Fruit fly (Drosophila melanogaster) whole organism, embryonic: ENCODE measurements around the gene CG18858.

Source experiments
- Ada2b ChIP-seq: fragments of 200-800 bp; sonication (Bioruptor generic); IDR thresholded peaks from 2 replicates; pipeline ENCODE4 v1.3.6; 2022; ENCODE audit warnings: missing biosample characterization, missing genetic modification characterization
- CG10431 ChIP-seq: fragments of 200-800 bp; sonication (Bioruptor generic); optimal IDR thresholded peaks from 3 replicates; lab custom pipeline; 2018; ENCODE audit warnings: missing biosample characterization, mild to moderate bottlenecking, missing genetic modification characterization
- CG10543 ChIP-seq: fragments of 200-800 bp; sonication (Bioruptor generic); optimal IDR thresholded peaks from 3 replicates; lab custom pipeline; 2017; ENCODE audit warnings: missing biosample characterization, mild to moderate bottlenecking, missing genetic modification characterization, moderate library complexity
- CG10654 ChIP-seq: fragments of 200-800 bp; sonication (Bioruptor generic); optimal IDR thresholded peaks from 2 replicates; lab custom pipeline; 2016; ENCODE audit warnings: missing biosample characterization, missing genetic modification characterization
- CG11085 ChIP-seq: fragments of 200-800 bp; sonication (Bioruptor generic); IDR thresholded peaks from 2 replicates; pipeline ENCODE4 v1.3.6; 2022; ENCODE audit warnings: missing biosample characterization, missing genetic modification characterization
- CG11695 ChIP-seq: fragments of 200-800 bp; sonication (Bioruptor generic); IDR thresholded peaks from 3 replicates; pipeline ENCODE4 v1.3.6; 2022; ENCODE audit warnings: missing biosample characterization, missing genetic modification characterization
- CG11723 ChIP-seq: fragments of 200-800 bp; sonication (Bioruptor generic); optimal IDR thresholded peaks from 2 replicates; lab custom pipeline; 2017; ENCODE audit warnings: missing biosample characterization, mild to moderate bottlenecking, missing genetic modification characterization
- CG12155 ChIP-seq: fragments of 200-800 bp; sonication (Bioruptor generic); optimal IDR thresholded peaks from 3 replicates; lab custom pipeline; 2016; ENCODE audit warnings: missing biosample characterization, missing genetic modification characterization
- CG14965 ChIP-seq: fragments of 200-800 bp; sonication (Bioruptor generic); optimal IDR thresholded peaks from 2 replicates; lab custom pipeline; 2016; ENCODE audit warnings: missing biosample characterization, missing genetic modification characterization, borderline replicate concordance
- CG15269 ChIP-seq: fragments of 200-800 bp; sonication (Bioruptor generic); optimal IDR thresholded peaks from 2 replicates; lab custom pipeline; 2018; ENCODE audit warnings: missing biosample characterization, mild to moderate bottlenecking, missing genetic modification characterization, moderate library complexity
- CG16813 ChIP-seq: fragments of 200-800 bp; sonication (Bioruptor generic); IDR thresholded peaks from 3 replicates; pipeline ENCODE4 v1.3.6; 2022; ENCODE audit warnings: missing biosample characterization, missing genetic modification characterization; ENCODE audit not compliant: partially characterized antibody
- CG1832 ChIP-seq: fragments of 200-800 bp; sonication (Bioruptor generic); optimal IDR thresholded peaks from 2 replicates; lab custom pipeline; 2017; ENCODE audit warnings: missing biosample characterization, mild to moderate bottlenecking, missing genetic modification characterization, inconsistent platforms
- CG18619 ChIP-seq: fragments of 200-800 bp; sonication (Bioruptor generic); optimal IDR thresholded peaks from 3 replicates; lab custom pipeline; 2017; ENCODE audit warnings: missing biosample characterization, mild to moderate bottlenecking, missing genetic modification characterization
- CG18764 ChIP-seq: fragments of 200-800 bp; sonication (Bioruptor generic); optimal IDR thresholded peaks from 3 replicates; lab custom pipeline; 2016; ENCODE audit warnings: missing biosample characterization, missing genetic modification characterization
- CG31365 ChIP-seq: fragments of 200-800 bp; sonication (Bioruptor generic); optimal IDR thresholded peaks from 2 replicates; lab custom pipeline; 2018; ENCODE audit warnings: missing biosample characterization, mild to moderate bottlenecking, missing genetic modification characterization
- CG33557 ChIP-seq: fragments of 200-800 bp; sonication (Bioruptor generic); optimal IDR thresholded peaks from 2 replicates; lab custom pipeline; 2019; ENCODE audit warnings: missing biosample characterization, mild to moderate bottlenecking, missing genetic modification characterization, moderate library complexity
- CG4854 ChIP-seq: fragments of 200-800 bp; sonication (Bioruptor generic); optimal IDR thresholded peaks from 2 replicates; lab custom pipeline; 2016; ENCODE audit warnings: missing biosample characterization, missing genetic modification characterization, inconsistent platforms
- CG7745 ChIP-seq: fragments of 200-800 bp; sonication (Bioruptor generic); optimal IDR thresholded peaks from 2 replicates; lab custom pipeline; 2018; ENCODE audit warnings: missing biosample characterization, mild to moderate bottlenecking, missing genetic modification characterization, moderate library complexity
- CG8359 ChIP-seq: fragments of 200-800 bp; sonication (Bioruptor generic); optimal IDR thresholded peaks from 2 replicates; lab custom pipeline; 2017; ENCODE audit warnings: missing biosample characterization, mild to moderate bottlenecking, missing genetic modification characterization, borderline replicate concordance
- Camta ChIP-seq: fragments of 200-800 bp; sonication (Bioruptor generic); optimal IDR thresholded peaks from 2 replicates; lab custom pipeline; 2016; ENCODE audit warnings: missing biosample characterization, missing genetic modification characterization
- D19B ChIP-seq: fragments of 200-800 bp; sonication (Bioruptor generic); optimal IDR thresholded peaks from 2 replicates; lab custom pipeline; 2017; ENCODE audit warnings: missing biosample characterization, mild to moderate bottlenecking, missing genetic modification characterization
- Dad ChIP-seq: fragments of 200-800 bp; sonication (Bioruptor generic); optimal IDR thresholded peaks from 3 replicates; lab custom pipeline; 2016; ENCODE audit warnings: missing biosample characterization, missing genetic modification characterization
- ERR ChIP-seq: fragments of 200-800 bp; sonication (Bioruptor generic); optimal IDR thresholded peaks from 2 replicates; lab custom pipeline; 2016; ENCODE audit warnings: missing biosample characterization, missing genetic modification characterization
- Hmx ChIP-seq: fragments of 200-800 bp; sonication (Bioruptor generic); optimal IDR thresholded peaks from 2 replicates; lab custom pipeline; 2016; ENCODE audit warnings: missing biosample characterization, missing genetic modification characterization
- Myb ChIP-seq: fragments of 200-800 bp; sonication (Bioruptor generic); optimal IDR thresholded peaks from 2 replicates; lab custom pipeline; 2016; ENCODE audit warnings: missing biosample characterization, missing genetic modification characterization
- Spps ChIP-seq: fragments of 200-800 bp; sonication (Bioruptor generic); optimal IDR thresholded peaks from 2 replicates; lab custom pipeline; 2018; ENCODE audit warnings: missing biosample characterization, mild to moderate bottlenecking, missing genetic modification characterization
- YL-1 ChIP-seq: fragments of 200-800 bp; sonication (Bioruptor generic); optimal IDR thresholded peaks from 3 replicates; lab custom pipeline; 2017; ENCODE audit warnings: missing biosample characterization, mild to moderate bottlenecking, missing genetic modification characterization
- ac ChIP-seq: fragments of 200-800 bp; sonication (Bioruptor generic); optimal IDR thresholded peaks from 3 replicates; lab custom pipeline; 2017; ENCODE audit warnings: missing biosample characterization, mild to moderate bottlenecking, missing genetic modification characterization
- ash1 ChIP-seq: fragments of 200-800 bp; sonication (Bioruptor generic); optimal IDR thresholded peaks from 2 replicates; lab custom pipeline; 2018; ENCODE audit warnings: missing biosample characterization, mild to moderate bottlenecking, missing genetic modification characterization
- bsh ChIP-seq, 2 experiments: fragments of 200-800 bp; sonication (Bioruptor generic); optimal IDR thresholded peaks; 2 replicates each; lab custom pipeline; 2017 to 2018; ENCODE audit warnings: mild to moderate bottlenecking in 2 of 2, missing biosample characterization in 2 of 2, missing genetic modification characterization in 2 of 2, moderate library complexity in 1 of 2
- chm ChIP-seq: fragments of 200-800 bp; sonication (Bioruptor generic); IDR thresholded peaks from 2 replicates; pipeline ENCODE4 v1.3.6; 2022; ENCODE audit warnings: missing biosample characterization, missing genetic modification characterization
- dan ChIP-seq: fragments of 200-800 bp; sonication (Bioruptor generic); IDR thresholded peaks from 2 replicates; pipeline ENCODE4 v1.3.6; 2022; ENCODE audit warnings: missing biosample characterization, missing genetic modification characterization
- exex ChIP-seq: fragments of 200-800 bp; sonication (Bioruptor generic); optimal IDR thresholded peaks from 4 replicates; lab custom pipeline; 2018; ENCODE audit warnings: missing biosample characterization, mild to moderate bottlenecking, missing genetic modification characterization, moderate library complexity
- eyg ChIP-seq: fragments of 200-800 bp; sonication (Bioruptor generic); optimal IDR thresholded peaks from 3 replicates; lab custom pipeline; 2016; ENCODE audit warnings: missing biosample characterization, missing genetic modification characterization
- fd96Cb ChIP-seq: fragments of 200-800 bp; sonication (Bioruptor generic); optimal IDR thresholded peaks from 2 replicates; lab custom pipeline; 2018; ENCODE audit warnings: missing biosample characterization, mild to moderate bottlenecking, missing genetic modification characterization, moderate library complexity
- fu2 ChIP-seq: fragments of 200-800 bp; sonication (Bioruptor generic); optimal IDR thresholded peaks from 2 replicates; lab custom pipeline; 2016; ENCODE audit warnings: missing biosample characterization, missing genetic modification characterization
- inv ChIP-seq: fragments of 200-800 bp; sonication (Bioruptor generic); IDR thresholded peaks from 2 replicates; pipeline ENCODE4 v1.3.6; 2022; ENCODE audit warnings: missing biosample characterization, missing genetic modification characterization; ENCODE audit not compliant: partially characterized antibody
- kay ChIP-seq: fragments of 200-800 bp; sonication (Bioruptor generic); optimal IDR thresholded peaks from 2 replicates; lab custom pipeline; 2016; ENCODE audit warnings: missing biosample characterization, missing genetic modification characterization
- lab ChIP-seq: fragments of 200-800 bp; sonication (Bioruptor generic); optimal IDR thresholded peaks from 3 replicates; lab custom pipeline; 2017; ENCODE audit warnings: missing biosample characterization, missing genetic modification characterization, mild to moderate bottlenecking, moderate library complexity, missing genetic modification reagents
- maf-S ChIP-seq: fragments of 200-800 bp; sonication (Bioruptor generic); optimal IDR thresholded peaks from 2 replicates; lab custom pipeline; 2016; ENCODE audit warnings: missing biosample characterization, missing genetic modification characterization
- psq ChIP-seq: fragments of 200-800 bp; sonication (Bioruptor generic); optimal IDR thresholded peaks from 2 replicates; lab custom pipeline; 2017; ENCODE audit warnings: missing biosample characterization, missing genetic modification characterization
- pum ChIP-seq: fragments of 200-800 bp; sonication (Bioruptor generic); optimal IDR thresholded peaks from 2 replicates; lab custom pipeline; 2016; ENCODE audit warnings: missing biosample characterization, missing genetic modification characterization
- ro ChIP-seq: fragments of 200-800 bp; sonication (Bioruptor generic); IDR thresholded peaks from 2 replicates; pipeline ENCODE4 v1.3.6; 2022; ENCODE audit warnings: missing biosample characterization, missing genetic modification characterization
- row ChIP-seq: fragments of 200-800 bp; sonication (Bioruptor generic); IDR thresholded peaks from 3 replicates; pipeline ENCODE4 v1.3.6; 2022; ENCODE audit warnings: missing biosample characterization, missing genetic modification characterization
- ssp ChIP-seq: fragments of 200-800 bp; sonication (Bioruptor generic); IDR thresholded peaks from 2 replicates; pipeline ENCODE4 v1.3.6; 2022; ENCODE audit warnings: missing biosample characterization, missing genetic modification characterization
- stwl ChIP-seq: fragments of 200-800 bp; sonication (Bioruptor generic); optimal IDR thresholded peaks from 3 replicates; lab custom pipeline; 2018; ENCODE audit warnings: missing biosample characterization, mild to moderate bottlenecking, missing genetic modification characterization, moderate library complexity
- trh ChIP-seq: fragments of 200-800 bp; sonication (Bioruptor generic); optimal IDR thresholded peaks from 2 replicates; lab custom pipeline; 2016; ENCODE audit warnings: missing biosample characterization, missing genetic modification characterization
- wdn ChIP-seq: fragments of 200-800 bp; sonication (Bioruptor generic); IDR thresholded peaks from 2 replicates; pipeline ENCODE4 v1.3.6; 2022; ENCODE audit warnings: missing biosample characterization, missing genetic modification characterization
- wor ChIP-seq: fragments of 200-800 bp; sonication (Bioruptor generic); IDR thresholded peaks from 2 replicates; pipeline ENCODE4 v1.3.6; 2022; ENCODE audit warnings: missing biosample characterization, missing genetic modification characterization
- yki ChIP-seq: fragments of >200 bp; optimal IDR thresholded peaks from 3 replicates; lab custom pipeline; 2018

CG18858 gene

dm6 chr2L:20494423-20495052 is 35.7 kb upstream of the CG18858 start, which contains the start of gene CG34007 (continued):
- TF ChIP-seq Ada2b (GFP tag; lab: Robert Waterston, UW) (0 out of 2 replicates have a peak, but pooled peaks have one; percentile 20), CG10543 (GFP tag; lab: Kevin White, UChicago) (peak; percentile 9), CG11723 (GFP tag; lab: Kevin White, UChicago) (peak; percentile 73), CG4854 (GFP tag; lab: Kevin White, UChicago) (no peak), Hmx (GFP tag; lab: Kevin White, UChicago) (no peak), psq (GFP tag; lab: Kevin White, UChicago) (peak; percentile 11), ac (GFP tag; lab: Kevin White, UChicago) (peak; percentile 25), Dad (GFP tag; lab: Kevin White, UChicago) (no peak), inv (GFP tag; lab: Robert Waterston, UW) (no peak), Myb (no peak), pum (GFP tag; lab: Kevin White, UChicago) (no peak), Spps (tag; lab: Kevin White, UChicago) (peak; percentile 84), wor (GFP tag; lab: Robert Waterston, UW) (peak; percentile 69), lab (GFP tag; lab: Kevin White, UChicago) (no peak), ash1 (GFP tag; lab: Kevin White, UChicago) (no peak), CG11695 (GFP tag; lab: Robert Waterston, UW) (no peak; the same call in 1 of the 3 replicates), bsh (GFP tag; optimal IDR thresholded peaks at IDR 0.05; lab: Kevin White, UChicago) (peak in 1 of 2 experiments; percentile 94), ssp (GFP tag; lab: Robert Waterston, UW) (peak; percentile 75), yki (lab: Kevin White, UChicago) (no peak), CG10654 (GFP tag; lab: Kevin White, UChicago) (peak; percentile 43), kay (GFP tag; lab: Kevin White, UChicago) (no peak), eyg (no peak), CG16813 (no peak), CG18764 (GFP tag; lab: Kevin White, UChicago) (peak; percentile 27), CG1832 (GFP tag; lab: Kevin White, UChicago) (no peak), fd96Cb (tag; lab: Kevin White, UChicago) (peak; percentile 87), CG10431 (GFP tag; lab: Kevin White, UChicago) (peak; percentile 87), CG7745 (peak; percentile 67), CG33557 (GFP tag; lab: Kevin White, UChicago) (peak; percentile 97), trh (GFP tag; lab: Kevin White, UChicago) (no peak), CG18619 (GFP tag; lab: Kevin White, UChicago) (peak; percentile 66), CG12155 (GFP tag; lab: Kevin White, UChicago) (peak; percentile 25), Camta (no peak), ERR (GFP tag; lab: Kevin White, UChicago) (no peak), maf-S (GFP tag; lab: Kevin White, UChicago) (no peak), CG11085 (GFP tag; lab: Robert Waterston, UW) (no peak), CG8359 (peak; percentile 50), CG15269 (peak; percentile 82), CG31365 (tag; lab: Kevin White, UChicago) (no peak), fu2 (GFP tag; lab: Kevin White, UChicago) (no peak), exex (tag; lab: Kevin White, UChicago) (no peak), row (peak; percentile 88), dan (GFP tag; lab: Robert Waterston, UW) (no peak), D19B (no peak), chm (GFP tag; lab: Robert Waterston, UW) (peak; percentile 63), wdn (no peak), YL-1 (GFP tag; lab: Kevin White, UChicago) (peak; percentile 40), ro (peak; percentile 55; the same call in 1 of the 2 replicates), CG14965 (GFP tag; lab: Kevin White, UChicago) (no peak), stwl (tag; lab: Kevin White, UChicago) (peak; percentile 89)
